Worm (Caenorhabditis elegans) whole organism, late embryonic: ENCODE measurements around the gene hrg-5.

Experiments used
- C08G9.2 ChIP-seq: sonication (generic microtip); optimal IDR thresholded peaks from 2 replicates; lab custom pipeline; 2016; ENCODE audit warnings: mild to moderate bottlenecking, missing genetic modification characterization, moderate library complexity, missing compliant biosample characterization
- T23F11.4 ChIP-seq: fragments of 200-800 bp; sonication (Bioruptor generic); optimal IDR thresholded peaks from 2 replicates; lab custom pipeline; 2018; ENCODE audit warnings: mild to moderate bottlenecking, missing genetic modification characterization, missing compliant biosample characterization
- ahr-1 ChIP-seq: sonication (generic microtip); optimal IDR thresholded peaks from 2 replicates; lab custom pipeline; 2016; ENCODE audit warnings: missing genetic modification characterization, missing compliant biosample characterization
- ama-1 ChIP-seq: fragments of 150-350 bp; optimal IDR thresholded peaks from 2 replicates; lab custom pipeline; 2014
- ceh-22 ChIP-seq: sonication (generic microtip); optimal IDR thresholded peaks from 2 replicates; lab custom pipeline; 2017; ENCODE audit warnings: missing biosample characterization, missing genetic modification characterization
- ceh-24 ChIP-seq: sonication (generic microtip); optimal IDR thresholded peaks from 2 replicates; lab custom pipeline; 2016; ENCODE audit warnings: mild to moderate bottlenecking, missing genetic modification characterization, missing compliant biosample characterization
- ceh-30 ChIP-seq: fragments of 150-350 bp; optimal IDR thresholded peaks from 2 replicates; lab custom pipeline; 2014; ENCODE audit warnings: missing biosample characterization, missing genetic modification characterization
- ceh-34 ChIP-seq: sonication (generic microtip); optimal IDR thresholded peaks from 2 replicates; lab custom pipeline; 2016; ENCODE audit warnings: mild to moderate bottlenecking, missing genetic modification characterization, missing compliant biosample characterization
- ceh-48 ChIP-seq: sonication (generic microtip); optimal IDR thresholded peaks from 2 replicates; lab custom pipeline; 2016; ENCODE audit warnings: missing genetic modification characterization, inconsistent platforms, missing compliant biosample characterization
- ceh-9 ChIP-seq: sonication (generic microtip); optimal IDR thresholded peaks from 2 replicates; lab custom pipeline; 2016; ENCODE audit warnings: mild to moderate bottlenecking, missing genetic modification characterization, inconsistent platforms, missing compliant biosample characterization
- che-1 ChIP-seq: sonication (generic microtip); optimal IDR thresholded peaks from 2 replicates; lab custom pipeline; 2016; ENCODE audit warnings: mild to moderate bottlenecking, missing genetic modification characterization, missing compliant biosample characterization
- dve-1 ChIP-seq: sonication (generic microtip); optimal IDR thresholded peaks from 2 replicates; lab custom pipeline; 2017; ENCODE audit warnings: antibody characterized with exemption, mild to moderate bottlenecking, missing genetic modification characterization, missing compliant biosample characterization
- ets-4 ChIP-seq: sonication (generic microtip); optimal IDR thresholded peaks from 2 replicates; lab custom pipeline; 2016; ENCODE audit warnings: missing genetic modification characterization, missing compliant biosample characterization
- fax-1 ChIP-seq: sonication (generic microtip); optimal IDR thresholded peaks from 2 replicates; lab custom pipeline; 2016; ENCODE audit warnings: missing genotype, missing genetic modification characterization, missing compliant biosample characterization
- fkh-6 ChIP-seq: sonication (generic microtip); optimal IDR thresholded peaks from 2 replicates; lab custom pipeline; 2016; ENCODE audit warnings: missing genetic modification characterization, missing compliant biosample characterization
- gmeb-2 ChIP-seq: sonication (generic microtip); optimal IDR thresholded peaks from 2 replicates; lab custom pipeline; 2016; ENCODE audit warnings: missing genetic modification characterization, inconsistent platforms, missing compliant biosample characterization
- hlh-13 ChIP-seq: fragments of 200-800 bp; sonication (Bioruptor generic); optimal IDR thresholded peaks from 2 replicates; lab custom pipeline; 2018; ENCODE audit warnings: mild to moderate bottlenecking, missing genetic modification characterization, missing compliant biosample characterization
- hlh-15 ChIP-seq: sonication (generic microtip); optimal IDR thresholded peaks from 2 replicates; lab custom pipeline; 2016; ENCODE audit warnings: missing genetic modification characterization, missing compliant biosample characterization
- hlh-30 ChIP-seq: sonication (generic microtip); optimal IDR thresholded peaks from 2 replicates; lab custom pipeline; 2017; ENCODE audit warnings: antibody characterized with exemption, missing genetic modification characterization, missing compliant biosample characterization; ENCODE audit not compliant: insufficient read depth
- hlh-6 ChIP-seq: sonication (generic microtip); optimal IDR thresholded peaks from 2 replicates; lab custom pipeline; 2016; ENCODE audit warnings: missing genotype, missing genetic modification characterization, missing compliant biosample characterization
- hlh-8 ChIP-seq: sonication (generic microtip); optimal IDR thresholded peaks from 2 replicates; lab custom pipeline; 2016; ENCODE audit warnings: missing genotype, missing genetic modification characterization, missing compliant biosample characterization
- lim-6 ChIP-seq: sonication (generic microtip); optimal IDR thresholded peaks from 2 replicates; lab custom pipeline; 2016; ENCODE audit warnings: missing genetic modification characterization, missing compliant biosample characterization
- lin-11 ChIP-seq: fragments of 200-800 bp; sonication (Bioruptor generic); optimal IDR thresholded peaks from 2 replicates; lab custom pipeline; 2018; ENCODE audit warnings: mild to moderate bottlenecking, missing genetic modification characterization, missing compliant biosample characterization
- madf-2 ChIP-seq: sonication (generic microtip); optimal IDR thresholded peaks from 2 replicates; lab custom pipeline; 2017; ENCODE audit warnings: missing genetic modification characterization, missing compliant biosample characterization
- nhr-11 ChIP-seq: fragments of 150-350 bp; optimal IDR thresholded peaks from 2 replicates; lab custom pipeline; 2014; ENCODE audit warnings: missing biosample characterization, missing genetic modification characterization
- pax-1 ChIP-seq: fragments of 150-350 bp; optimal IDR thresholded peaks from 2 replicates; lab custom pipeline; 2014; ENCODE audit warnings: missing biosample characterization, missing genetic modification characterization
- pros-1 ChIP-seq: fragments of 150-350 bp; optimal IDR thresholded peaks from 2 replicates; lab custom pipeline; 2014; ENCODE audit warnings: missing biosample characterization, missing genetic modification reagents, missing genetic modification characterization
- rnt-1 ChIP-seq: sonication (generic microtip); optimal IDR thresholded peaks from 2 replicates; lab custom pipeline; 2016; ENCODE audit warnings: missing genetic modification characterization, missing compliant biosample characterization
- sdc-2 ChIP-seq: sonication (generic microtip); optimal IDR thresholded peaks from 2 replicates; lab custom pipeline; 2016; ENCODE audit warnings: missing genotype, missing genetic modification characterization, missing compliant biosample characterization
- syd-9 ChIP-seq: sonication (generic microtip); optimal IDR thresholded peaks from 2 replicates; lab custom pipeline; 2016; ENCODE audit warnings: mild to moderate bottlenecking, missing genetic modification characterization, moderate library complexity, missing compliant biosample characterization
- tbx-2 ChIP-seq: sonication (generic microtip); optimal IDR thresholded peaks from 2 replicates; lab custom pipeline; 2016; ENCODE audit warnings: missing genetic modification characterization, missing compliant biosample characterization
- unc-42 ChIP-seq: sonication (generic microtip); optimal IDR thresholded peaks from 2 replicates; lab custom pipeline; 2016; ENCODE audit warnings: missing genotype, missing genetic modification characterization, missing compliant biosample characterization

The hrg-5 gene

DNA sequence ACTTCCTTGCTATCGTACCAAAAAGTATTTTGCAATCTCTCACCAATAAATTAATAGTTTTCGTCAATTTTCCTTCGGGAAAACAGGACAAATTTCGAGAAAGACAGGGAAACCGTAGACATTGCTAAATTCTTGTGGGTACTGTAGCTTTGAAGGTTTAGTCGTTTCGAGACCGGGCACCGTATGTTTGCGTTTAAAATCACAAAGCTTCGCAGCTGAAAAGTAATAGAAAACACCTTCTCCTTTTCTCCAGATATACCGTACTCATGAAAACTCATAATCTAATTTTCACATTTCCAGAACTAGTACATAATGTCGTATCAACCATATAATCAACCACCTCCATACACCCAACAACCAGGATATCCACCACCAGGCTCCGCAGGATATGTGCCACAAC lies 20.2 kb downstream of the hrg-5 start, which contains the start of gene F13H10.6:
F13H10.6 (plus strand) TSS at position 301 of the 400 bp plus-strand sequence.
- TF ChIP-seq ceh-24 (tag; lab: Kevin White, UChicago) (no peak), lin-11 (tag; lab: Kevin White, UChicago) (no peak), ahr-1 (tag; lab: Kevin White, UChicago) (no peak), sdc-2 (tag; lab: Kevin White, UChicago) (no peak), rnt-1 (tag; lab: Kevin White, UChicago) (no peak), dve-1 (tag; lab: Kevin White, UChicago) (no peak)

ce11 chrIV:11008255-11008654 lies 21.0 kb downstream of the hrg-5 start:
- TF ChIP-seq ceh-30 (tag; lab: Kevin White, UChicago): no peak
- TF ChIP-seq hlh-30 (tag; lab: Kevin White, UChicago): peak; percentile 20

DNA sequence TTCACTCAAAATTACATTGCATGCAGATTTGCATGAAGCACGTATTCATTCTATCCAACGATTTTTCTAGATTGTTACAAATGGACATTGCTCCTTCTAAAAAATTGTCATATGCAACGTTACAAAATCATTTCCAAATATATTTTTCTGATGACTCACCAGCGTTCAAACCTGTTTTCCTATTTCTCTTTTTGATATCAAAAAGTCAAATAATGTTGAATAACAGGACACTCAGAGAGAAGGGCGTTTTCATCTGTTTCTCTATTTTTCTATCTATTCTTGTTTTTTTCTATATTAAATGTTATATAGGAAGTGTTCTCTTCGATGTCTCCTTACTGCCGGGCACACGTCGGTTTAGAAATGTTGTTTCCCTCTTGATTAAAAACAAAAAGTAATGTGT lies 22.4 kb downstream of the hrg-5 start:
- no peak for TF ChIP-seq gmeb-2 (tag; lab: Kevin White, UChicago)
- TF ChIP-seq T23F11.4 (GFP tag; lab: Kevin White, UChicago): no peak

DNA sequence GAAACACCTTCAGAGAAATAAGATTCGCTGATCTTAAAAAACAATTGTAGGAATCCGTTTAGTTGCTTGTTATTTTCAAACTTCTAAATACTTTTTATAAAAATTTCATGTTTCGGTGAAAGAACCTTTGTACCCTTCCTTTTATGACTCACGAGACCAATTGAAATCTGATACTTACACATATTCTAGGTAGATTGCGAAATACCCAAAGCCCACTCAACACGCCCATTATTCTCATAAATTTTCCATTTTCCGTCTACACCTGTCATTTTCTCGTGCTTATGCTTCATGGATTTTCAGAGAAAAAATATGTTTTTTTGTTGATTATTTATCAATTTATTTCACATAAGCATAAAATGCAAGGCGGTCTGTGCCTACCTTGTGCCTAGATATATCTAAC lies 22.8 kb downstream of the hrg-5 start:
- TF ChIP-seq ceh-34 (peak; percentile 69), hlh-6 (tag; lab: Kevin White, UChicago) (no peak)

DNA sequence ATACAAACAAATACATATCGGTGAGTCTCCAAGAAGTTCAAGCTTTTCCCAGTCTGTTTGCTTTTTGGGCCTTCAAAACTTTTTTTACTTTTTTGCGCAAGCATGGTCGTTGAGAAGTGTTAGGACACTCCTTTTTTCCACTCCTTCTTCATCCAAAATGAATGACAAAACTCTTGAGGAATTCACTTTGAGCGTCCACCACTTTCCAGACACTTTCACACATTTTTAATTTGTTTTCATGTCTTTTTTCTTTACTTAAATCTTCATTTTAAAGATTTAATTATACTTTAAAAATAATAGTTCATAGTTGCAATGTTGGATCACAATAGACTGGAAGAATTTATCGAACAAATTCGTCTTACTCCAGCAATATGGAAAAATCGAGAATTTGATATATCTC lies 25.0 kb downstream of the hrg-5 start, which contains the start of gene F13H10.1:
F13H10.1 (plus strand) TSS at position 301 of the 400 bp plus-strand sequence.
- TF ChIP-seq hlh-13 (no peak), lin-11 (tag; lab: Kevin White, UChicago) (no peak), sdc-2 (tag; lab: Kevin White, UChicago) (no peak), fkh-6 (tag; lab: Kevin White, UChicago) (no peak), madf-2 (tag; lab: Kevin White, UChicago) (no peak), lim-6 (tag; lab: Kevin White, UChicago) (no peak)
- TF ChIP-seq, all 69 proteins: peak for 0

- TF ChIP-seq hlh-8 (tag; lab: Kevin White, UChicago): no peak
- no peak for TF ChIP-seq madf-2 (tag; lab: Kevin White, UChicago)
- TF ChIP-seq ceh-30 (tag; lab: Kevin White, UChicago): no peak
- TF ChIP-seq ceh-9 (tag; lab: Kevin White, UChicago): no peak
- TF ChIP-seq syd-9 (tag; lab: Kevin White, UChicago): no peak
- no peak for TF ChIP-seq C08G9.2 (tag; lab: Kevin White, UChicago)
- no peak for TF ChIP-seq ceh-22 (tag; lab: Kevin White, UChicago)
- no peak for TF ChIP-seq pax-1 (tag; lab: Kevin White, UChicago)
- no peak for TF ChIP-seq unc-42 (tag; lab: Kevin White, UChicago)
- TF ChIP-seq fax-1 (tag; lab: Kevin White, UChicago): no peak
- no peak for TF ChIP-seq pros-1 (tag; lab: Kevin White, UChicago)
- TF ChIP-seq tbx-2 (tag; lab: Kevin White, UChicago): no peak
- no peak for TF ChIP-seq ets-4 (tag; lab: Kevin White, UChicago)
- TF ChIP-seq nhr-11 (tag; lab: Kevin White, UChicago): no peak
- no peak for TF ChIP-seq ceh-48
- no peak for TF ChIP-seq hlh-15 (tag; lab: Kevin White, UChicago)
- no peak for TF ChIP-seq che-1 (tag; lab: Kevin White, UChicago)
- TF ChIP-seq ama-1: no peak
Measured at ce11 chrIV:11001614-11002013, 27.6 kb downstream of the hrg-5 start, which contains the start of gene F13H10.9. F13H10.9 (plus strand) TSS chrIV:11001914.
